Worm (Caenorhabditis elegans) whole organism, L3 larva: Measurements from ENCODE around the gene tmem-24.

Source experiments
- elt-2 ChIP-seq: sonication (generic microtip); optimal IDR thresholded peaks from 2 replicates; lab custom pipeline; 2016; ENCODE audit warnings: missing genetic modification reagents, mild to moderate bottlenecking, missing genetic modification characterization, missing compliant biosample characterization
- nhr-11 ChIP-seq: fragments of 150-350 bp; optimal IDR thresholded peaks from 2 replicates; lab custom pipeline; 2014; ENCODE audit warnings: missing biosample characterization, missing genetic modification characterization
- nhr-43 ChIP-seq: sonication (generic microtip); optimal IDR thresholded peaks from 2 replicates; lab custom pipeline; 2016; ENCODE audit warnings: mild to moderate bottlenecking, missing genetic modification characterization, missing compliant biosample characterization; ENCODE audit not compliant: poor library complexity, severe bottlenecking
- nhr-76 ChIP-seq: fragments of 150-350 bp; sonication (generic microtip); optimal IDR thresholded peaks from 5 replicates; lab custom pipeline; 2014; ENCODE audit warnings: missing biosample characterization, missing genetic modification characterization
- pha-4 ChIP-seq: fragments of 150-350 bp; optimal IDR thresholded peaks from 2 replicates; lab custom pipeline; 2014; ENCODE audit warnings: missing biosample characterization, missing genetic modification reagents, missing genetic modification characterization
- sea-2 ChIP-seq: fragments of 150-350 bp; sonication (generic microtip); optimal IDR thresholded peaks from 4 replicates; lab custom pipeline; 2014; ENCODE audit warnings: missing biosample characterization, missing genetic modification reagents, missing genetic modification characterization
- tbx-2 ChIP-seq: sonication (generic microtip); optimal IDR thresholded peaks from 2 replicates; lab custom pipeline; 2016; ENCODE audit warnings: mild to moderate bottlenecking, missing genetic modification characterization, missing compliant biosample characterization
- ztf-11 ChIP-seq: fragments of 150-350 bp; optimal IDR thresholded peaks from 2 replicates; lab custom pipeline; 2014; ENCODE audit warnings: missing biosample characterization, missing genetic modification characterization

DNA sequence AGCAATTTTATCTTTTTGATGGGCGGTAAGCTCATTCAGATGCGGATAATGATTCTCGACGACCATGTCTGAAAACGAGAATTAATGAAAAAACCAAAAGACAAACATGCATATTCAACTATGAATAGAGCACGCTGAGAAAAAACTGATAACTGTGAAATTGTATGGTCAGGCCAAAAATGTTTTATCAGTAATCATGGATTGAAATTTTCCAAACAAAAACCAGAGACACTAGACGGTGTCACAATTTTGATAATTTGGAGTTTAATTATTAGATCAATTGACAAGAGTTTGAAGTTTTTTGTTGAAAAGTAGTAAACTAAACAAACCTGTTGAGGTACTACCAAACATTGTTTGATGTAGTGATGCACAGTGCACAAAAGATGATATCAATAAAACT is 44.3 kb downstream of the tmem-24 start, which contains the start of gene cgr-1:
- no peak for TF ChIP-seq tbx-2 (tag; lab: Kevin White, UChicago)
- peak; percentile 32 for TF ChIP-seq pha-4 (tag; lab: Kevin White, UChicago)
- peak; percentile 67 for TF ChIP-seq elt-2 (tag; lab: Kevin White, UChicago)
- no peak for TF ChIP-seq nhr-43 (tag; lab: Kevin White, UChicago)
- no peak for TF ChIP-seq nhr-11 (tag; lab: Kevin White, UChicago)
- TF ChIP-seq sea-2 (GFP tag; lab: Kevin White, UChicago), result no peak
- no peak for TF ChIP-seq ztf-11 (tag; lab: Kevin White, UChicago)
- no peak for TF ChIP-seq nhr-76 (tag; lab: Kevin White, UChicago)
